Fruit fly (Drosophila melanogaster): ENCODE data around the gene serp.
"Not testable (repeated sequence)": the region's sequence is repeated elsewhere in the genome, so short reads cannot be mapped to it uniquely, and the experiment has no call there.

Gene serp

DNA sequence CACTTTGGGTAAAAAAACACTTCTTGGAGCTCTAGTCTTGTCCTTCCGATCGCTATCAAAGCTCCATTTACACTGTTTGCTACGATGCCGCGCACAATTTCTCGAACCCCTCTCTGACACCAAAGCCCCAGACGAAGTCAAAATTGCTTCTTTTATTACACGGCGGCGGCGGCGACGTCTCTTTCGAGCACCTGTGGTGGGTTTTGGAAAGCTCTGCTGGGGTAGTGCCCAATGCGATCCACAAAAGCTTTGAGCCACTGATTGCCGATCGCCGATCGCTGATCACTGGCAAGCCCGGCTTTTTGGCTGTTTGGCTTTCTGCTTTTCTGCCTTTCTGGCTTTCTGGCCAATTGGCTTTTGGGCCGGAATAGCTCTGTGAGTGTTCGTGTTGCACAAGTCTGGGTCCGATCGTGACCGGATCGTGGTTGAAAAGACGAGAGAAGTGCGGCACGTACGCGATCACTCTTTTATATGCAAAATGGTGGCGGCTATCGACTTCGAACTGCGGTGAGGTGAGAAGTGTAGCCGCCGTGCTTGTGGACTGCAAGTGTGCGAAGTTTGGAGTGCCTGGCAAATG is at the start of gene serp:
Gene serp, minus strand, starts transcription at position 446 of the 577 bp plus-strand sequence.
- no peak for TF ChIP-seq noc (tag; optimal IDR thresholded peaks at IDR 0.05)

DNA sequence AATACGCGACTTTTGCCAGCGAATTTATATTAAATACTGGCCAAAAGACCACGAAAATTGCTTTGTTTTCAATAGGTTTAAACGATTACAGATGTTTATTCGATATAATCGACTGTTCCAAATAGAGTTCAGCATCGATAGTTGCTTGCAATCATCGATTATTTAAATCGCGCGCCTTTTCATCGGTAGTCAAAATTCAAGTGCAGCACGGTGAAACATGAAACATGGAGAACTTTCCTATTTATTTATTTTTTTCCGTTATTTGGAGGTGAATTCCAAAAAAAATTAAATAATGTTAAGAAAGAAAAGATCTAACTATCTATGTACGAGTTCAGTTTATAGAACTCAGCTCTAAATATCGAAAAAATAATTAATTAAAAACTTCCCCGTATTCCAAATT is 41.8 kb upstream of the serp start, which contains the start of gene CG42638:
Gene CG42638, minus strand, starts transcription at position 101 of the 400 bp plus-strand sequence.
- not testable (repeated sequence) for TF ChIP-seq noc (tag; optimal IDR thresholded peaks at IDR 0.05)

- not testable (repeated sequence) for TF ChIP-seq noc (tag; optimal IDR thresholded peaks at IDR 0.05)
These were observed 20.9 kb upstream of the serp start, which contains the start of gene CG42529 for dm6 chr3L:19728694-19729093. CG42529 (plus strand) TSS chr3L:19728994.

DNA sequence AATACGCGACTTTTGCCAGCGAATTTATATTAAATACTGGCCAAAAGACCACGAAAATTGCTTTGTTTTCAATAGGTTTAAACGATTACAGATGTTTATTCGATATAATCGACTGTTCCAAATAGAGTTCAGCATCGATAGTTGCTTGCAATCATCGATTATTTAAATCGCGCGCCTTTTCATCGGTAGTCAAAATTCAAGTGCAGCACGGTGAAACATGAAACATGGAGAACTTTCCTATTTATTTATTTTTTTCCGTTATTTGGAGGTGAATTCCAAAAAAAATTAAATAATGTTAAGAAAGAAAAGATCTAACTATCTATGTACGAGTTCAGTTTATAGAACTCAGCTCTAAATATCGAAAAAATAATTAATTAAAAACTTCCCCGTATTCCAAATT is 10.4 kb upstream of the serp start, which contains the start of gene Trpml:
Gene Trpml, minus strand, starts transcription at position 101 of the 400 bp plus-strand sequence.
- not testable (repeated sequence) for TF ChIP-seq noc (tag; optimal IDR thresholded peaks at IDR 0.05)

DNA sequence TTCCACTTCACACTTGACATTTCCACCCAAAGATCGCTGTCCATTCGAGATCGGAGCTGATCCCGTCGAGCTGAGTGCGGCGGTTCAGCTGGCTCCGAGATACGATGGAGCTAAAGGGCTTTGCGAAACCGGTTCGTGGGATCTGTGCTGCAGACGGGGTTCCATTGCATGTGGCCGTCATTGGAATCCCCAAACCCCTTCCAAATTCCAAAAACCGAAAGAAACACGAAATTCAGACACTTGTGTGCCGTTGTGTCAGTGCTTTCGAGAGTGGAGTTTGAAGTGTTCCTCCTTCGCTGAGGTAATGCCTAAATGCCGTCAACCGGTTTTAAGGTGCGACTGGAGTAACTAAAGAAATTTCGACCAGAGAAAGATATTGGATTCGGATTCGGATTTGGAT is 2.9 kb downstream of the serp start:
- TF ChIP-seq noc (tag; optimal IDR thresholded peaks at IDR 0.05), result no peak

DNA sequence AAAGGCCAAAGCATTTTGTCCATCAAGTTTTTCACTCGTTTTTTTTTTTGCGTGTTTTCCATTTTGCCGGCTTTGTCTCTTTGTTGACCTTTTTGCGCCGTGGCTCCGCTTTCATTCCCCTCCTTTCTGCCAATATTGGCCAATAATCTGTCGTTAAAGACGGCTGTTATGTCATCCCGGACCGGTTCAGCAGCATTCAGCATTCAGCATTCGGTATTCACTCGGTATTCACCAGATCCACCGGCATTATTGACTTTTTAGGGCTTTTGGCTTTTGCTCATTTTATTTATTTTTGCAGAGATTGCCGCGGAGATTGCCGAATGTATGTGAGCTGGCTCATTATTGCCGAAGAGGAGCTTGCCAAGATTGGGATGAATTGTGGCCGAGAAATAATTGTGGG is 4.5 kb downstream of the serp start:
- no peak for TF ChIP-seq noc (tag; optimal IDR thresholded peaks at IDR 0.05)

dm6 chr3L:19701662-19702061 is 6.2 kb downstream of the serp start:
- TF ChIP-seq noc (tag; optimal IDR thresholded peaks at IDR 0.05), result no peak

dm6 chr3L:19701106-19701505 is 6.7 kb downstream of the serp start:
- TF ChIP-seq noc (tag; optimal IDR thresholded peaks at IDR 0.05), result no peak

DNA sequence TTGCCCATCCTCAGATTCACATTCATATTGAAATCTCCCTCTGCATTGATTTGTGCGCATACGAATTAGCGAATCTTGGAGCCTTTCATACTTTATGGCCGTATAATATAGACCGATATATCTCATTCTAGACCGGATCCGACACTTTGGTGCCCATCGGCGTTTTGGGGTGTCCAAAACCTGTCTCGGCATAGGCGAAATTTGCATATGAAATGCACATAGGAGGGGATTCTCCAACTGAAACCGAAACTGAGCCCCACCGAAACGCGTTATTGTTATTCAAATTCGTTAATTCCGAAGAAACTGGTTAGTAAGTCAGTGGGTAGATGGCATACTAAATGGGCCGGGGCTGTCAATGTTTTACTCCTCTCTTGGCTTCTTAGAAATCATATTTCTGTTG is 7.4 kb downstream of the serp start:
- no peak for TF ChIP-seq noc (tag; optimal IDR thresholded peaks at IDR 0.05)

- no peak for TF ChIP-seq noc (tag; optimal IDR thresholded peaks at IDR 0.05)
These were observed 8.2 kb downstream of the serp start for dm6 chr3L:19699651-19700050.

dm6 chr3L:19698651-19699050 is 9.2 kb downstream of the serp start:
- TF ChIP-seq noc (tag; optimal IDR thresholded peaks at IDR 0.05), result no peak

DNA sequence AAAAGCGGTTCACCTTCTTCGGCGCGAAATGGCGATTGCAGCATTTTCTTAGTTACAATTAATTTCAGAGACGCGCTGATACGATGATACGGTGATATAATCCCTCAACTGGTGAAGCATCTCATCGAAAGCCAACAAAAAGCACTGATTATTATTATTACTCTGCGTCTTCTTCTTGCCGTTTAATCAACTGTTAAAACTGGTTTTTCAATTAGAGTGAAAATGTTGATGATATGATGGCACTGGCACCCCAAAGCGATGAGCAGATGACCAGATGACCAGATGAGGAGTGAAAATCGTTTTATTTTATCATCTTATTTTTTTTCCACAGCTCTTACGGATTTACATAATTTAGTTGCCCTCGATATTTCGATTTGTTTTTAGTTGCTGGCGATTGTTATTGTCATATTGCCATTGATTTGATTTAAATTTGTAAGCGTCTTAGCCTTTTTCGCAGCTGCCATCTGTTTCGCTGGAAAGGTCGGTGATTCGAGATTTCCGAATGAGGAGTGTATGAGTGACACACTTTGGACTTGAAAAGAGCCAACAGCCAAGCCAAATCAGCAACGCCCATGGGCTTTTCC is 10.3 kb downstream of the serp start:
- TF ChIP-seq noc (tag; optimal IDR thresholded peaks at IDR 0.05), result no peak

DNA sequence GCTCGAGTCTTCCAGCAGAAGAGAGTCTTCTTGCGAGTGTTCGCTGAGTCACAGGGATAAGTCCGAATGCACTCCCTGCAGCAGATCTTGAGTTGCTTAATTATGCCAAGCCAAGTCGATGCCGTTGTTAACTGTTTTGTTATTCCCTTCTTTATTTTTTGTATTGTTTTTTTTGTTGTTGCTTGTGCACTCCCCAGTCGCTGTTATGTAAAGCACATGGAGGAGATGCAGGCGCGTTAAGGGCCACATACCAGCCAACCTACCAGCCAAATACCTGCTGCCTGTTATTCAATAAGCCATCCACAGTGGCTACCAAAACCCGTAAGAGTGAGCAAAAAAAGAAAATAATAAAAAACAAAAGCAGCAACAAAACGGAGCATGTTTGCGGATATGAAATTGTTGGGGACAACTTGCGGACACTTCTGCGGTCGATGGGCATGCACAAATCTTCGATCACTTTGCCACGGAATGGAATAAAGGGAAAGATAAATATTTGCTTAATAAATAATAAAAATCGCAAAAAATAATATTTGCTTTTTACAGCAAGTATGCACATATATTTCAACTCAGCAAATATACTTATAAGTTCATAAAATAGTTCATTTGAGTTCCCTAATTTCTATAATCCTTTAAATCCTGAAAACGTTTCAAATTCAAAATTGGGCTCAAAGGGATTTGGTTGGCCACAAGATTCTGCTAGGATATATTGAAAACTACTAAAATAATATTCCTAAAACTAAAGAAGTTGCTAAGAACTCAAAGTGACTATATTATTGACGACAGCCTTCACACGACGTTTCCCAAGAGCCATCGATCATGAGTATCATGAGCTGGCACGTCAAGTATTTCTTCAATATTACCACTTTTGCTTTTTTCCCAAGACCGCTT is 11.5 kb downstream of the serp start:
- no peak for TF ChIP-seq noc (tag; optimal IDR thresholded peaks at IDR 0.05)

- TF ChIP-seq noc (tag; optimal IDR thresholded peaks at IDR 0.05), result no peak
These were observed 12.7 kb downstream of the serp start, which contains the start of gene verm for dm6 chr3L:19695057-19695627. verm (minus strand) TSS chr3L:19695260.

DNA sequence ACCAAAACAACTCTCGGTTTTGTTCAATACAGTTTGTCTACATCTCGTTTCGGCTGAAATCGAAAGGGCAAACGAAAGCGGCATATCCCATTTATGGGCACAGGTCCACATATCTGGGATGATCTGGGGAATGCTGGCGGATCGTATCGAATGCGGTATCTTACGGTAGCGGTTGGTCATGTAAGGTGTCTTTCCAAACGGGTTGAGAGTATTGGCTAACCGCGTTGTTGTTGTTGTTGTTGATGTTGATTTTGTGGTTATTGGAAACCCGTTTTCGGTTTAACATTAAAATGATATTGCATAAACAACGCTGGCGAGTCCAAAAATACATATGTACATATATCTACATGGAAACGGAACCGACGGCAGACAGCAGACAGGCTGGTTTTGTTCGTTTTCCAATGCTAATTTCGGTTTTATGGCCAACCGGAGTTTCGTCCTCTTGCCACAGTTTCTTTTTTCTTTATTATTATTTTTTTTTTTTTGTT is 13.6 kb downstream of the serp start:
- TF ChIP-seq noc (tag; optimal IDR thresholded peaks at IDR 0.05), result no peak

- TF ChIP-seq noc (tag; optimal IDR thresholded peaks at IDR 0.05), result no peak
These were observed 20.6 kb downstream of the serp start, which contains the start of the genes CG8765 and Gbeta76C for dm6 chr3L:19687200-19687687. CG8765 (minus strand) TSS chr3L:19687353. Gbeta76C (plus strand) TSS chr3L:19687637.

All from whole organism, larva.